Worm (Caenorhabditis elegans) whole organism, L1 larva: ENCODE measurements around the gene srlf-36.
A peak's percentile ranks its signal among the peaks of the same experiment; 100 is the strongest.

Experiments
- C04F5.9 ChIP-seq: sonication (generic microtip); optimal IDR thresholded peaks from 2 replicates; lab custom pipeline; 2016; ENCODE audit warnings: missing genetic modification characterization, missing compliant biosample characterization
- C16A3.4 ChIP-seq: fragments of 150-350 bp; optimal IDR thresholded peaks from 2 replicates; lab custom pipeline; 2014; ENCODE audit warnings: missing biosample characterization, missing genetic modification characterization
- C34B4.2 ChIP-seq: sonication (generic microtip); optimal IDR thresholded peaks from 2 replicates; lab custom pipeline; 2017; ENCODE audit warnings: mild to moderate bottlenecking, missing genetic modification characterization, missing compliant biosample characterization
- F16B12.6 ChIP-seq: fragments of 150-350 bp; optimal IDR thresholded peaks from 2 replicates; lab custom pipeline; 2014; ENCODE audit warnings: missing biosample characterization, missing genetic modification characterization
- aha-1 ChIP-seq: fragments of 150-350 bp; optimal IDR thresholded peaks from 2 replicates; lab custom pipeline; 2014; ENCODE audit warnings: missing biosample characterization, missing genetic modification characterization
- alr-1 ChIP-seq: fragments of 200-800 bp; sonication (Bioruptor generic); optimal IDR thresholded peaks from 2 replicates; lab custom pipeline; 2018; ENCODE audit warnings: borderline replicate concordance, mild to moderate bottlenecking, missing genetic modification characterization, missing compliant biosample characterization
- aly-2 ChIP-seq: fragments of 150-350 bp; optimal IDR thresholded peaks from 2 replicates; lab custom pipeline; 2014; ENCODE audit warnings: missing biosample characterization, missing genetic modification characterization
- blmp-1 ChIP-seq: fragments of 150-350 bp; optimal IDR thresholded peaks from 2 replicates; lab custom pipeline; 2014; ENCODE audit warnings: missing biosample characterization, missing genetic modification characterization
- ceh-8 ChIP-seq: fragments of 200-800 bp; sonication (Bioruptor generic); optimal IDR thresholded peaks from 2 replicates; lab custom pipeline; 2018; ENCODE audit warnings: mild to moderate bottlenecking, missing genetic modification characterization, moderate library complexity, missing compliant biosample characterization
- ceh-82 ChIP-seq, 3 experiments: fragments of 150-350 bp in 1 of 3; sonication (generic microtip) in 2 of 3; optimal IDR thresholded peaks; 2 replicates each; lab custom pipeline; 2014 to 2017; ENCODE audit warnings: missing biosample characterization in 3 of 3, missing genetic modification characterization in 3 of 3
- ceh-88 ChIP-seq: fragments of 200-800 bp; sonication (Bioruptor generic); IDR thresholded peaks from 2 replicates; pipeline ENCODE4 v1.3.6; 2022; ENCODE audit warnings: missing genetic modification characterization, missing compliant biosample characterization
- ceh-90 ChIP-seq: sonication (generic microtip); optimal IDR thresholded peaks from 2 replicates; lab custom pipeline; 2016; ENCODE audit warnings: missing genetic modification characterization, missing compliant biosample characterization
- ces-1 ChIP-seq: fragments of 150-350 bp; optimal IDR thresholded peaks from 2 replicates; lab custom pipeline; 2014; ENCODE audit warnings: missing biosample characterization, missing genetic modification reagents, missing genetic modification characterization
- efl-3 ChIP-seq: fragments of 200-800 bp; sonication (Bioruptor generic); optimal IDR thresholded peaks from 2 replicates; lab custom pipeline; 2018; ENCODE audit warnings: mild to moderate bottlenecking, missing genetic modification characterization, missing compliant biosample characterization
- egl-13 ChIP-seq: sonication (generic microtip); optimal IDR thresholded peaks from 2 replicates; lab custom pipeline; 2016; ENCODE audit warnings: missing genotype, missing genetic modification reagents, missing genetic modification characterization, missing compliant biosample characterization
- fkh-10 ChIP-seq: sonication (generic microtip); optimal IDR thresholded peaks from 2 replicates; lab custom pipeline; 2017; ENCODE audit warnings: missing biosample characterization, missing genetic modification reagents, missing genetic modification characterization
- fkh-4 ChIP-seq: sonication (generic microtip); optimal IDR thresholded peaks from 2 replicates; lab custom pipeline; 2016; ENCODE audit warnings: missing compliant biosample characterization, missing genetic modification characterization, borderline replicate concordance
- hpl-2 ChIP-seq: fragments of 150-350 bp; optimal IDR thresholded peaks from 2 replicates; lab custom pipeline; 2014; ENCODE audit warnings: missing biosample characterization, missing genetic modification reagents, missing genetic modification characterization
- irx-1 ChIP-seq: sonication (generic microtip); optimal IDR thresholded peaks from 2 replicates; lab custom pipeline; 2016; ENCODE audit warnings: missing genetic modification characterization, missing compliant biosample characterization
- isw-1 ChIP-seq: fragments of 200-800 bp; sonication (Bioruptor generic); IDR thresholded peaks from 2 replicates; pipeline ENCODE4 v1.3.6; 2022; ENCODE audit warnings: missing genetic modification characterization, missing compliant biosample characterization
- lin-14 ChIP-seq: fragments of 200-800 bp; sonication (Bioruptor generic); optimal IDR thresholded peaks from 2 replicates; lab custom pipeline; 2018; ENCODE audit warnings: mild to moderate bottlenecking, missing genetic modification characterization, moderate library complexity, missing compliant biosample characterization
- lin-15B ChIP-seq: fragments of 150-350 bp; sonication (generic microtip); optimal IDR thresholded peaks from 3 replicates; lab custom pipeline; 2014; ENCODE audit warnings: missing biosample characterization, missing genetic modification characterization
- lin-39 ChIP-seq: fragments of 150-350 bp; optimal IDR thresholded peaks from 2 replicates; lab custom pipeline; 2014; ENCODE audit warnings: missing biosample characterization, missing genetic modification reagents, missing genetic modification characterization
- lir-3 ChIP-seq: sonication (generic microtip); optimal IDR thresholded peaks from 2 replicates; lab custom pipeline; 2016; ENCODE audit warnings: mild to moderate bottlenecking, missing genetic modification characterization, moderate library complexity, missing compliant biosample characterization; ENCODE audit not compliant: poor library complexity
- lsy-2 ChIP-seq, 2 experiments: fragments of 150-350 bp; optimal IDR thresholded peaks; 2 replicates each; lab custom pipeline; 2014; ENCODE audit warnings: missing biosample characterization in 2 of 2, missing genetic modification characterization in 2 of 2
- mab-9 ChIP-seq: fragments of 200-800 bp; sonication (Bioruptor generic); IDR thresholded peaks from 2 replicates; pipeline ENCODE4 v1.3.6; 2022; ENCODE audit warnings: missing genetic modification reagents, missing genetic modification characterization, missing compliant biosample characterization
- mdl-1 ChIP-seq, 2 experiments: fragments of 150-350 bp; optimal IDR thresholded peaks; 2 replicates each; lab custom pipeline; 2014 to 2017; ENCODE audit warnings: missing biosample characterization in 2 of 2, missing genetic modification characterization in 2 of 2, inconsistent platforms in 1 of 2
- nhr-11 ChIP-seq: fragments of 150-350 bp; optimal IDR thresholded peaks from 2 replicates; lab custom pipeline; 2014; ENCODE audit warnings: missing biosample characterization, missing genetic modification characterization
- nhr-12 ChIP-seq: sonication (generic microtip); optimal IDR thresholded peaks from 2 replicates; lab custom pipeline; 2017; ENCODE audit warnings: missing biosample characterization, missing genetic modification characterization
- nhr-19 ChIP-seq: fragments of 200-800 bp; sonication (Bioruptor generic); conservative IDR thresholded peaks from 2 replicates; pipeline ENCODE4 v1.3.6; 2022; ENCODE audit warnings: missing genetic modification characterization, missing compliant biosample characterization
- nhr-20 ChIP-seq: sonication (generic microtip); optimal IDR thresholded peaks from 2 replicates; lab custom pipeline; 2016; ENCODE audit warnings: mild to moderate bottlenecking, missing genetic modification characterization, missing compliant biosample characterization
- nhr-237 ChIP-seq: fragments of 150-350 bp; optimal IDR thresholded peaks from 2 replicates; lab custom pipeline; 2014; ENCODE audit warnings: missing biosample characterization, missing genetic modification characterization
- nhr-28 ChIP-seq: fragments of 150-350 bp; optimal IDR thresholded peaks from 2 replicates; lab custom pipeline; 2014; ENCODE audit warnings: missing biosample characterization, missing genetic modification characterization
- nhr-47 ChIP-seq: sonication (generic microtip); optimal IDR thresholded peaks from 2 replicates; lab custom pipeline; 2016; ENCODE audit warnings: mild to moderate bottlenecking, missing genetic modification characterization, moderate library complexity, missing compliant biosample characterization
- nhr-71 ChIP-seq: sonication (generic microtip); optimal IDR thresholded peaks from 2 replicates; lab custom pipeline; 2016; ENCODE audit warnings: mild to moderate bottlenecking, missing genetic modification characterization, moderate library complexity, missing compliant biosample characterization
- nhr-84 ChIP-seq: sonication (generic microtip); optimal IDR thresholded peaks from 2 replicates; lab custom pipeline; 2017; ENCODE audit warnings: missing biosample characterization, missing genetic modification characterization
- nhr-90 ChIP-seq: sonication (generic microtip); optimal IDR thresholded peaks from 2 replicates; lab custom pipeline; 2016; ENCODE audit warnings: mild to moderate bottlenecking, missing genetic modification characterization, missing compliant biosample characterization; ENCODE audit not compliant: poor library complexity
- pag-3 ChIP-seq: sonication (generic microtip); optimal IDR thresholded peaks from 2 replicates; lab custom pipeline; 2017; ENCODE audit warnings: missing genetic modification characterization, mild to moderate bottlenecking, missing compliant biosample characterization, antibody characterized with exemption, borderline replicate concordance; ENCODE audit not compliant: insufficient read depth
- pqm-1 ChIP-seq: sonication (generic microtip); optimal IDR thresholded peaks from 3 replicates; lab custom pipeline; 2017; ENCODE audit warnings: missing biosample characterization, missing genetic modification characterization
- skn-1 ChIP-seq: fragments of 150-350 bp; optimal IDR thresholded peaks from 2 replicates; lab custom pipeline; 2014; ENCODE audit warnings: missing biosample characterization, missing genetic modification characterization
- snu-23 ChIP-seq: sonication (generic microtip); optimal IDR thresholded peaks from 2 replicates; lab custom pipeline; 2016; ENCODE audit warnings: missing genetic modification characterization, missing compliant biosample characterization
- sox-4 ChIP-seq: sonication (generic microtip); optimal IDR thresholded peaks from 2 replicates; lab custom pipeline; 2016; ENCODE audit warnings: missing genetic modification characterization, missing compliant biosample characterization
- sup-37 ChIP-seq: fragments of 200-800 bp; sonication (Bioruptor generic); optimal IDR thresholded peaks from 2 replicates; lab custom pipeline; 2018; ENCODE audit warnings: mild to moderate bottlenecking, missing genetic modification characterization, missing compliant biosample characterization
- swsn-7 ChIP-seq: sonication (generic microtip); optimal IDR thresholded peaks from 2 replicates; lab custom pipeline; 2016; ENCODE audit warnings: missing genetic modification characterization, missing compliant biosample characterization
- tbx-2 ChIP-seq: sonication (generic microtip); optimal IDR thresholded peaks from 2 replicates; lab custom pipeline; 2016; ENCODE audit warnings: missing genetic modification characterization, missing compliant biosample characterization
- unc-130 ChIP-seq: fragments of 150-350 bp; optimal IDR thresholded peaks from 2 replicates; lab custom pipeline; 2017; ENCODE audit warnings: missing biosample characterization, missing genetic modification characterization, inconsistent platforms
- unc-30 ChIP-seq: sonication (generic microtip); optimal IDR thresholded peaks from 2 replicates; lab custom pipeline; 2017; ENCODE audit warnings: missing biosample characterization, missing genetic modification characterization
- unc-86 ChIP-seq: sonication (generic microtip); optimal IDR thresholded peaks from 2 replicates; lab custom pipeline; 2016; ENCODE audit warnings: missing genetic modification characterization, missing compliant biosample characterization
- vab-15 ChIP-seq: sonication (generic microtip); optimal IDR thresholded peaks from 2 replicates; lab custom pipeline; 2017; ENCODE audit warnings: missing genotype, mild to moderate bottlenecking, missing genetic modification characterization, missing compliant biosample characterization
- zag-1 ChIP-seq: fragments of 150-350 bp; optimal IDR thresholded peaks from 2 replicates; lab custom pipeline; 2014; ENCODE audit warnings: missing biosample characterization, missing genetic modification characterization
- ztf-4 ChIP-seq: fragments of 150-350 bp; optimal IDR thresholded peaks from 2 replicates; lab custom pipeline; 2014; ENCODE audit warnings: missing biosample characterization, missing genetic modification characterization

srlf-36 gene

DNA sequence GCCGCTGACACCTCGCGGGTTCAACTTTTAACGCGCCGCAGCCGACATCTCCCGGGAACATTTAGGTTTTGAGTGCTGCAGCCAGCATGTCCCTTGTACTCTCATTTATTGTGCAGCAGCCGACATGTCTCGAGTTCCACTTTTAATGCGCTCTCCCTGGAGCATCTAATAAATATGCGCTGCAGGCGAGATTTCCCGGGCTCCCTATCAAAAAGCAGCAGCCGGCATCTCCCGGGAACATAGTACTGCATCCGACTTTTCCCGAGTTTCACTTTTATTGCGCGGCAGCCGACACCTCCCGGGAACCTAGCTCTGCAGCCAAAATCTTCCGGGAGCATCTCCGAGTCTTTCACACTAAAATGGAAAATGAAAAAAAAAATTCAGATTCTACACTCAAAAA, 11.4 kb upstream of the srlf-36 start:
- no peak for TF ChIP-seq F16B12.6 (tag; lab: Kevin White, UChicago)
- no peak for TF ChIP-seq mdl-1 (tag; optimal IDR thresholded peaks at IDR 0.05; lab: Kevin White, UChicago)
- no peak for TF ChIP-seq ces-1 (GFP tag; lab: Kevin White, UChicago)
- no peak for TF ChIP-seq lin-14
- TF ChIP-seq vab-15, result no peak
- no peak for TF ChIP-seq lsy-2 (tag; optimal IDR thresholded peaks at IDR 0.05; lab: Kevin White, UChicago)
- no peak for TF ChIP-seq efl-3 (GFP tag; lab: Kevin White, UChicago)
- no peak for TF ChIP-seq unc-86 (tag; lab: Kevin White, UChicago)
- no peak for TF ChIP-seq isw-1 (GFP tag; lab: Robert Waterston, UW)
- no peak for TF ChIP-seq ztf-4 (tag; lab: Kevin White, UChicago)
- TF ChIP-seq, all 84 proteins: peak for 0

DNA sequence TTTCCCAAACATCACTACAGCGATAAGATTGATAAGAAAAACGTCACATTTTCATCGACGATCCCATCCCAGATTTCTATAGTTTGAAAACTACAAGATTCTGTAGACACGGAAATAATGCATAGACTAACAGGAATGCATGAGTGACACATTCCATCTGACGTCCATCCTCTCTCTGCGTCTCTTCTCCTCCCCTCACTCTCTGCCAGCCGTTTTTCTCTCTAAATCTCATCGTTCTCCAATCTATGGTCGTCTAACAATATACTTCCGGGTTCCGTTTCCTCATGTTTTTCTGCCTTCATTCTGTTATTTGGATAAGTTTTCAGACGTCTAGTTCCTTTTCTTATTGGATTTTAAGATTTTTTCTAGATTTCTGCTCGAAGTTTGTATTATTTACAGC, 9.5 kb upstream of the srlf-36 start, which contains the start of gene F48G7.4:
Gene F48G7.4 (plus strand): TSS at position 400 of the 400 bp plus-strand sequence.
- TF ChIP-seq nhr-28 (tag; lab: Kevin White, UChicago) (no peak), nhr-47 (tag; lab: Kevin White, UChicago) (peak; percentile 86), C04F5.9 (no peak), mdl-1 (tag; optimal IDR thresholded peaks at IDR 0.05; lab: Kevin White, UChicago) (peak in 1 of 2 experiments; percentile 11), ces-1 (GFP tag; lab: Kevin White, UChicago) (no peak), sox-4 (tag; lab: Kevin White, UChicago) (peak; percentile 13), blmp-1 (tag; lab: Kevin White, UChicago) (no peak), fkh-4 (tag; lab: Kevin White, UChicago) (no peak), swsn-7 (tag; lab: Kevin White, UChicago) (peak; percentile 78), nhr-90 (tag; lab: Kevin White, UChicago) (no peak), C16A3.4 (no peak), snu-23 (peak; percentile 86), zag-1 (tag; lab: Kevin White, UChicago) (peak; percentile 26), tbx-2 (tag; lab: Kevin White, UChicago) (peak; percentile 86), unc-86 (tag; lab: Kevin White, UChicago) (peak; percentile 90), ceh-88 (GFP tag; lab: Robert Waterston, UW) (no peak), nhr-237 (peak; percentile 68), nhr-19 (GFP tag; lab: Robert Waterston, UW) (peak; percentile 60), aly-2 (tag; lab: Kevin White, UChicago) (peak; percentile 54), skn-1 (peak; percentile 67), pqm-1 (tag; lab: Kevin White, UChicago) (no peak), lin-15B (tag; lab: Kevin White, UChicago) (no peak), hpl-2 (GFP tag; lab: Kevin White, UChicago) (no peak), irx-1 (tag; lab: Kevin White, UChicago) (peak; percentile 47), nhr-84 (tag; lab: Kevin White, UChicago) (no peak), sup-37 (no peak), mab-9 (GFP tag; lab: Robert Waterston, UW) (no peak), unc-130 (no peak), alr-1 (tag; lab: Kevin White, UChicago) (no peak), pag-3 (tag; lab: Kevin White, UChicago) (no peak), nhr-12 (tag; lab: Kevin White, UChicago) (no peak), vab-15 (no peak), nhr-11 (tag; lab: Kevin White, UChicago) (peak; percentile 73), lir-3 (tag; lab: Kevin White, UChicago) (peak; percentile 62), fkh-10 (GFP tag; lab: Kevin White, UChicago) (peak; percentile 38), aha-1 (tag; lab: Kevin White, UChicago) (no peak), unc-30 (tag; lab: Kevin White, UChicago) (no peak), C34B4.2 (tag; lab: Kevin White, UChicago) (no peak), ceh-90 (tag; lab: Kevin White, UChicago) (no peak), nhr-71 (tag; lab: Kevin White, UChicago) (peak; percentile 91), nhr-20 (tag; lab: Kevin White, UChicago) (peak; percentile 91), lin-39 (tag; lab: Kevin White, UChicago) (no peak), ceh-8 (no peak), ceh-82 (tag; optimal IDR thresholded peaks at IDR 0.05; lab: Kevin White, UChicago) (peak; percentile 69 to 90 (median 76)), egl-13 (tag; lab: Kevin White, UChicago) (peak; percentile 55)
